Worm (Caenorhabditis elegans) whole organism, L4/young adult: Measurements from ENCODE around the gene his-62.

ENCODE experiments used
- dao-5 ChIP-seq: sonication (generic microtip); optimal IDR thresholded peaks from 2 replicates; lab custom pipeline; 2016; ENCODE audit warnings: missing genotype, missing genetic modification characterization, moderate library complexity, missing compliant biosample characterization
- him-1 ChIP-seq: sonication (generic microtip); optimal IDR thresholded peaks from 2 replicates; lab custom pipeline; 2016; ENCODE audit warnings: missing genotype, missing genetic modification reagents, missing genetic modification characterization, missing compliant biosample characterization

ce11 chrIV:7477697-7478096 is 8.6 kb upstream of the his-62 start:
- no peak for TF ChIP-seq him-1 (tag; lab: Kevin White, UChicago)
- TF ChIP-seq dao-5 (tag; lab: Kevin White, UChicago): no peak
